Worm (Caenorhabditis elegans) whole organism, L3 larva: ENCODE results near the gene Y66D12A.13.

ENCODE experiments used
- ama-1 ChIP-seq: fragments of 150-350 bp; optimal IDR thresholded peaks from 2 replicates; lab custom pipeline; 2018
- ceh-16 ChIP-seq: sonication (generic microtip); optimal IDR thresholded peaks from 2 replicates; lab custom pipeline; 2017; ENCODE audit warnings: missing biosample characterization, missing genetic modification characterization
- elt-1 ChIP-seq: fragments of 150-350 bp; optimal IDR thresholded peaks from 2 replicates; lab custom pipeline; 2014; ENCODE audit warnings: missing biosample characterization, missing genetic modification characterization
- fkh-10 ChIP-seq: sonication (generic microtip); optimal IDR thresholded peaks from 2 replicates; lab custom pipeline; 2017; ENCODE audit warnings: missing biosample characterization, missing genetic modification reagents, missing genetic modification characterization
- sea-2 ChIP-seq: fragments of 150-350 bp; sonication (generic microtip); optimal IDR thresholded peaks from 4 replicates; lab custom pipeline; 2014; ENCODE audit warnings: missing biosample characterization, missing genetic modification reagents, missing genetic modification characterization
- unc-39 ChIP-seq: sonication (generic microtip); optimal IDR thresholded peaks from 4 replicates; lab custom pipeline; 2017; ENCODE audit warnings: missing biosample characterization, missing genetic modification characterization

ce11 chrIII:11523504-11524025 is 24.6 kb upstream of the Y66D12A.13 start, which contains the start of the genes Y66D12A.16 and such-1:
- TF ChIP-seq fkh-10 (GFP tag; lab: Kevin White, UChicago) (no peak), ceh-16 (no peak), ama-1 (lab: Kevin White, UChicago) (no peak), elt-1 (tag; lab: Kevin White, UChicago) (no peak), sea-2 (GFP tag; lab: Kevin White, UChicago) (no peak), unc-39 (tag; lab: Kevin White, UChicago) (no peak)
